Worm (Caenorhabditis elegans) whole organism, young adult: ENCODE measurements around the gene gst-4.

ENCODE experiments used
- ama-1 ChIP-seq, 3 experiments: fragments of 150-350 bp in 1 of 3; sonication (generic microtip) in 2 of 3; optimal IDR thresholded peaks; 2 replicates each; lab custom pipeline; 2014 to 2018; ENCODE audit warnings: missing biosample characterization in 2 of 3, missing genetic modification characterization in 2 of 3, missing genetic modification reagents in 2 of 3
- dpl-1 ChIP-seq: fragments of 150-350 bp; optimal IDR thresholded peaks from 2 replicates; lab custom pipeline; 2014; ENCODE audit warnings: missing biosample characterization, missing genetic modification reagents, missing genetic modification characterization
- nfyb-1 ChIP-seq: fragments of 200-800 bp; sonication (Bioruptor generic); IDR thresholded peaks from 2 replicates; pipeline ENCODE4 v1.3.6; 2022; ENCODE audit warnings: missing genetic modification reagents, missing genetic modification characterization, missing compliant biosample characterization
- unc-130 ChIP-seq: sonication (generic microtip); optimal IDR thresholded peaks from 2 replicates; lab custom pipeline; 2016; ENCODE audit warnings: missing genetic modification reagents, missing genetic modification characterization, missing compliant biosample characterization
- unc-62 ChIP-seq: fragments of 150-350 bp; optimal IDR thresholded peaks from 2 replicates; lab custom pipeline; 2014; ENCODE audit warnings: missing biosample characterization, missing genetic modification reagents, missing genetic modification characterization

- TF ChIP-seq unc-130 (GFP tag; lab: Kevin White, UChicago) (no peak), unc-62 (no peak), ama-1 (optimal IDR thresholded peaks at IDR 0.05; lab: Kevin White, UChicago) (no peak), ama-1 (GFP tag; optimal IDR thresholded peaks at IDR 0.05; lab: Kevin White, UChicago) (no peak), dpl-1 (GFP tag; lab: Kevin White, UChicago) (no peak), nfyb-1 (no peak)
Measured at ce11 chrIV:10150552-10151004, 8.6 kb downstream of the gst-4 start, which contains the start of gene tsp-12.
